Fruit fly (Drosophila melanogaster) whole organism, embryonic: Measurements from ENCODE around the gene CG34181.

Experiments used
- Asciz ChIP-seq: fragments of 200-800 bp; sonication (Bioruptor generic); optimal IDR thresholded peaks from 2 replicates; lab custom pipeline; 2017; ENCODE audit warnings: missing biosample characterization, mild to moderate bottlenecking, missing genetic modification characterization, missing genetic modification reagents
- B-H2 ChIP-seq: fragments of 200-800 bp; sonication (Bioruptor generic); optimal IDR thresholded peaks from 2 replicates; lab custom pipeline; 2018; ENCODE audit warnings: missing biosample characterization, mild to moderate bottlenecking, missing genetic modification characterization
- CG10147 ChIP-seq: fragments of 200-800 bp; sonication (Bioruptor generic); optimal IDR thresholded peaks from 2 replicates; lab custom pipeline; 2019; ENCODE audit warnings: missing biosample characterization, mild to moderate bottlenecking, missing genetic modification characterization, moderate library complexity
- CG10274 ChIP-seq: fragments of 200-800 bp; sonication (Bioruptor generic); optimal IDR thresholded peaks from 3 replicates; lab custom pipeline; 2017; ENCODE audit warnings: missing biosample characterization, mild to moderate bottlenecking, missing genetic modification characterization
- CG12942 ChIP-seq: fragments of 200-800 bp; sonication (Bioruptor generic); optimal IDR thresholded peaks from 3 replicates; lab custom pipeline; 2016; ENCODE audit warnings: missing biosample characterization, missing genetic modification characterization
- CG13123 ChIP-seq: fragments of 200-800 bp; sonication (Bioruptor generic); optimal IDR thresholded peaks from 2 replicates; lab custom pipeline; 2016; ENCODE audit warnings: missing biosample characterization, missing genetic modification characterization
- CG14441 ChIP-seq: fragments of 200-800 bp; sonication (Bioruptor generic); IDR thresholded peaks from 2 replicates; pipeline ENCODE4 v1.3.6; 2022; ENCODE audit warnings: missing biosample characterization, missing genetic modification characterization
- CG14860 ChIP-seq: fragments of 200-800 bp; sonication (Bioruptor generic); IDR thresholded peaks from 3 replicates; pipeline ENCODE4 v1.3.6; 2022; ENCODE audit warnings: missing biosample characterization, missing genetic modification characterization; ENCODE audit not compliant: partially characterized antibody
- CG15514 ChIP-seq: fragments of 200-800 bp; sonication (Bioruptor generic); optimal IDR thresholded peaks from 3 replicates; lab custom pipeline; 2017; ENCODE audit warnings: missing biosample characterization, missing genetic modification characterization, mild to moderate bottlenecking, moderate library complexity, missing genetic modification reagents
- CG1603 ChIP-seq: fragments of 200-800 bp; sonication (Bioruptor generic); optimal IDR thresholded peaks from 2 replicates; lab custom pipeline; 2019; ENCODE audit warnings: missing biosample characterization, mild to moderate bottlenecking, missing genetic modification characterization, moderate library complexity
- CG17802 ChIP-seq: fragments of 200-800 bp; sonication (Bioruptor generic); optimal IDR thresholded peaks from 2 replicates; lab custom pipeline; 2018; ENCODE audit warnings: missing biosample characterization, mild to moderate bottlenecking, missing genetic modification characterization, moderate library complexity
- CG2116 ChIP-seq: fragments of 200-800 bp; sonication (Bioruptor generic); optimal IDR thresholded peaks from 3 replicates; lab custom pipeline; 2018; ENCODE audit warnings: missing biosample characterization, mild to moderate bottlenecking, missing genetic modification characterization
- CG3847 ChIP-seq: fragments of 200-800 bp; sonication (Bioruptor generic); IDR thresholded peaks from 2 replicates; pipeline ENCODE4 v1.3.6; 2022; ENCODE audit warnings: missing biosample characterization, missing genetic modification characterization
- CG4328 ChIP-seq: fragments of 200-800 bp; sonication (Bioruptor generic); optimal IDR thresholded peaks from 3 replicates; lab custom pipeline; 2017; ENCODE audit warnings: missing biosample characterization, missing genetic modification reagents, missing genetic modification characterization
- CG7357 ChIP-seq: fragments of 200-800 bp; sonication (Bioruptor generic); IDR thresholded peaks from 3 replicates; pipeline ENCODE4 v1.3.6; 2022; ENCODE audit warnings: missing biosample characterization, missing genetic modification characterization
- CG7372 ChIP-seq: fragments of 200-800 bp; sonication (Bioruptor generic); IDR thresholded peaks from 2 replicates; pipeline ENCODE4 v1.3.6; 2022; ENCODE audit warnings: missing biosample characterization, missing genetic modification characterization
- CG7556 ChIP-seq: fragments of 200-800 bp; sonication (Bioruptor generic); optimal IDR thresholded peaks from 2 replicates; lab custom pipeline; 2017; ENCODE audit warnings: missing biosample characterization, mild to moderate bottlenecking, missing genetic modification characterization
- CG7745 ChIP-seq: fragments of 200-800 bp; sonication (Bioruptor generic); optimal IDR thresholded peaks from 2 replicates; lab custom pipeline; 2018; ENCODE audit warnings: missing biosample characterization, mild to moderate bottlenecking, missing genetic modification characterization, moderate library complexity
- Chrac-16 ChIP-seq: fragments of 200-800 bp; sonication (Bioruptor generic); optimal IDR thresholded peaks from 3 replicates; lab custom pipeline; 2016; ENCODE audit warnings: missing biosample characterization, missing genetic modification characterization
- CoRest ChIP-seq: fragments of 200-800 bp; sonication (Bioruptor generic); optimal IDR thresholded peaks from 3 replicates; lab custom pipeline; 2018; ENCODE audit warnings: missing biosample characterization, mild to moderate bottlenecking, missing genetic modification characterization, moderate library complexity
- Dfd ChIP-seq, 2 experiments: fragments of >200 bp; optimal IDR thresholded peaks; 2 replicates each; lab custom pipeline; 2017; ENCODE audit warnings: missing biosample characterization in 2 of 2, missing genetic modification characterization in 2 of 2
- Gug ChIP-seq: fragments of 200-800 bp; sonication (Bioruptor generic); IDR thresholded peaks from 4 replicates; pipeline ENCODE4 v1.3.6; 2022; ENCODE audit warnings: missing biosample characterization, missing genetic modification characterization
- HHEX ChIP-seq: fragments of 200-800 bp; sonication (Bioruptor generic); optimal IDR thresholded peaks from 3 replicates; lab custom pipeline; 2017; ENCODE audit warnings: missing biosample characterization, mild to moderate bottlenecking, missing genetic modification characterization, missing genetic modification reagents
- HmgD ChIP-seq: fragments of 200-800 bp; sonication (Bioruptor generic); optimal IDR thresholded peaks from 3 replicates; lab custom pipeline; 2016; ENCODE audit warnings: missing biosample characterization, missing genetic modification characterization
- Lhr ChIP-seq: fragments of 200-800 bp; sonication (Bioruptor generic); optimal IDR thresholded peaks from 3 replicates; lab custom pipeline; 2017; ENCODE audit warnings: mild to moderate bottlenecking, missing biosample characterization, missing genetic modification reagents, missing genetic modification characterization
- NK7.1 ChIP-seq: fragments of 200-800 bp; sonication (Bioruptor generic); optimal IDR thresholded peaks from 3 replicates; lab custom pipeline; 2016; ENCODE audit warnings: missing biosample characterization, missing genetic modification characterization
- Nf-YB ChIP-seq: fragments of 200-800 bp; sonication (Bioruptor generic); optimal IDR thresholded peaks from 3 replicates; lab custom pipeline; 2019; ENCODE audit warnings: missing biosample characterization, mild to moderate bottlenecking, missing genetic modification characterization, moderate library complexity
- Sry-β ChIP-seq: fragments of 200-800 bp; sonication (Bioruptor generic); optimal IDR thresholded peaks from 2 replicates; lab custom pipeline; 2018; ENCODE audit warnings: missing biosample characterization, mild to moderate bottlenecking, missing genetic modification characterization, moderate library complexity
- cato ChIP-seq: fragments of 200-800 bp; sonication (Bioruptor generic); optimal IDR thresholded peaks from 2 replicates; lab custom pipeline; 2016; ENCODE audit warnings: missing biosample characterization, missing genetic modification characterization, borderline replicate concordance
- disco-r ChIP-seq: fragments of 200-800 bp; sonication (Bioruptor generic); optimal IDR thresholded peaks from 2 replicates; lab custom pipeline; 2016; ENCODE audit warnings: missing biosample characterization, missing genetic modification characterization
- emc ChIP-seq: fragments of 200-800 bp; sonication (Bioruptor generic); optimal IDR thresholded peaks from 2 replicates; lab custom pipeline; 2016; ENCODE audit warnings: missing biosample characterization, missing genetic modification characterization
- eyg ChIP-seq: fragments of 200-800 bp; sonication (Bioruptor generic); optimal IDR thresholded peaks from 3 replicates; lab custom pipeline; 2016; ENCODE audit warnings: missing biosample characterization, missing genetic modification characterization
- fd64A ChIP-seq: fragments of 200-800 bp; sonication (Bioruptor generic); optimal IDR thresholded peaks from 3 replicates; lab custom pipeline; 2018; ENCODE audit warnings: missing biosample characterization, mild to moderate bottlenecking, missing genetic modification characterization
- ind ChIP-seq: fragments of 200-800 bp; sonication (Bioruptor generic); optimal IDR thresholded peaks from 3 replicates; lab custom pipeline; 2016; ENCODE audit warnings: missing biosample characterization, missing genetic modification characterization
- klu ChIP-seq: fragments of 200-800 bp; sonication (Bioruptor generic); IDR thresholded peaks from 2 replicates; pipeline ENCODE4 v1.3.6; 2022; ENCODE audit warnings: missing biosample characterization, missing genetic modification characterization
- kni ChIP-seq: fragments of 200-800 bp; sonication (Bioruptor generic); optimal IDR thresholded peaks from 3 replicates; lab custom pipeline; 2017; ENCODE audit warnings: mild to moderate bottlenecking, missing biosample characterization, missing genetic modification reagents, missing genetic modification characterization
- lab ChIP-seq: fragments of 200-800 bp; sonication (Bioruptor generic); optimal IDR thresholded peaks from 3 replicates; lab custom pipeline; 2017; ENCODE audit warnings: missing biosample characterization, missing genetic modification characterization, mild to moderate bottlenecking, moderate library complexity, missing genetic modification reagents
- mirr ChIP-seq: fragments of 200-800 bp; sonication (Bioruptor generic); optimal IDR thresholded peaks from 3 replicates; lab custom pipeline; 2018; ENCODE audit warnings: missing biosample characterization, mild to moderate bottlenecking, missing genetic modification characterization
- mld ChIP-seq: fragments of 200-800 bp; sonication (Bioruptor generic); IDR thresholded peaks from 3 replicates; pipeline ENCODE4 v1.3.6; 2022; ENCODE audit warnings: missing biosample characterization, missing genetic modification characterization; ENCODE audit not compliant: partially characterized antibody
- pan ChIP-seq, 4 experiments: fragments of >200 bp in 3 of 4; fragments of 200-800 bp in 1 of 4; sonication (Bioruptor generic) in 1 of 4; optimal IDR thresholded peaks in 3 of 4; IDR thresholded peaks in 1 of 4; 2 replicates each; pipeline versions ENCODE4 v1.3.6 to Lab custom; 2017 to 2022; ENCODE audit warnings: missing biosample characterization in 2 of 4, missing genetic modification characterization in 2 of 4, mixed read lengths in 1 of 4
- prd ChIP-seq, 3 experiments: fragments of >200 bp in 2 of 3; fragments of 200-800 bp in 1 of 3; sonication (Bioruptor generic) in 1 of 3; optimal IDR thresholded peaks in 2 of 3; IDR thresholded peaks in 1 of 3; 2 replicates in 2 of 3; 3 replicates in 1 of 3; pipeline versions ENCODE4 v1.3.6 to Lab custom; 2017 to 2022; ENCODE audit warnings: missing biosample characterization in 1 of 3, missing genetic modification characterization in 1 of 3
- repo ChIP-seq: fragments of 200-800 bp; sonication (Bioruptor generic); optimal IDR thresholded peaks from 2 replicates; lab custom pipeline; 2016; ENCODE audit warnings: missing biosample characterization, missing genetic modification characterization
- sd ChIP-seq: fragments of 200-800 bp; sonication (Bioruptor generic); optimal IDR thresholded peaks from 3 replicates; lab custom pipeline; 2018; ENCODE audit warnings: missing biosample characterization, mild to moderate bottlenecking, missing genetic modification characterization, moderate library complexity
- sima ChIP-seq: fragments of 200-800 bp; sonication (Bioruptor generic); optimal IDR thresholded peaks from 2 replicates; lab custom pipeline; 2016; ENCODE audit warnings: missing biosample characterization, missing genetic modification characterization
- slbo ChIP-seq: fragments of 200-800 bp; sonication (Bioruptor generic); IDR thresholded peaks from 2 replicates; pipeline ENCODE4 v1.3.6; 2022; ENCODE audit warnings: missing biosample characterization, missing genetic modification characterization
- tgo ChIP-seq: fragments of 200-800 bp; sonication (Bioruptor generic); IDR thresholded peaks from 3 replicates; pipeline ENCODE4 v1.3.6; 2022; ENCODE audit warnings: missing biosample characterization, missing genetic modification characterization
- tup ChIP-seq: fragments of 200-800 bp; sonication (Bioruptor generic); optimal IDR thresholded peaks from 2 replicates; lab custom pipeline; 2016; ENCODE audit warnings: missing biosample characterization, mild to moderate bottlenecking, missing genetic modification characterization, moderate library complexity
- unc-4 ChIP-seq: fragments of 200-800 bp; sonication (Bioruptor generic); IDR thresholded peaks from 2 replicates; pipeline ENCODE4 v1.3.6; 2022; ENCODE audit warnings: missing biosample characterization, missing genetic modification characterization; ENCODE audit not compliant: partially characterized antibody
- zf30C ChIP-seq: fragments of 200-800 bp; sonication (Bioruptor generic); optimal IDR thresholded peaks from 3 replicates; lab custom pipeline; 2018; ENCODE audit warnings: missing biosample characterization, mild to moderate bottlenecking, missing genetic modification characterization

The CG34181 gene

dm6 chr2L:9330628-9331027 is 36.8 kb upstream of the CG34181 start, which contains the start of gene Cks30A (continued):
- TF ChIP-seq Chrac-16 (GFP tag; lab: Kevin White, UChicago), result no peak
- TF ChIP-seq emc (GFP tag; lab: Kevin White, UChicago), result no peak
- TF ChIP-seq lab (GFP tag; lab: Kevin White, UChicago), result no peak
- no peak for TF ChIP-seq CG12942 (GFP tag; lab: Kevin White, UChicago)
- TF ChIP-seq NK7.1 (GFP tag; lab: Kevin White, UChicago), result no peak
- no peak for TF ChIP-seq CG4328
- no peak for TF ChIP-seq CG17802 (tag; lab: Kevin White, UChicago)
- TF ChIP-seq disco-r (GFP tag; lab: Kevin White, UChicago), result no peak
- TF ChIP-seq sd (tag; lab: Kevin White, UChicago), result peak; percentile 71
- no peak for TF ChIP-seq B-H2 (GFP tag; lab: Kevin White, UChicago)
- TF ChIP-seq CG7372 (GFP tag; lab: Robert Waterston, UW), result no peak
- no peak for TF ChIP-seq CG7556 (GFP tag; lab: Kevin White, UChicago)
- peak; percentile 56 for TF ChIP-seq CG14860 (GFP tag; lab: Robert Waterston, UW)
- TF ChIP-seq slbo (GFP tag; lab: Robert Waterston, UW), result no peak
- 0 out of 3 replicates have a peak, but pooled peaks have one; percentile 58 for TF ChIP-seq mld (GFP tag; lab: Robert Waterston, UW)
- no peak for TF ChIP-seq Gug (GFP tag; lab: Robert Waterston, UW)
- no peak for TF ChIP-seq Sry-β
- no peak for TF ChIP-seq CG10147
- TF ChIP-seq Dfd (GFP tag; optimal IDR thresholded peaks at IDR 0.05; lab: Kevin White, UChicago), result no peak
- TF ChIP-seq CG1603 (tag; lab: Kevin White, UChicago), result peak; percentile 89
- no peak for TF ChIP-seq sima (GFP tag; lab: Kevin White, UChicago)
- TF ChIP-seq HmgD (GFP tag; lab: Kevin White, UChicago), result peak; percentile 75
- TF ChIP-seq CG15514 (GFP tag; lab: Kevin White, UChicago), result peak; percentile 59
- TF ChIP-seq kni, result no peak
- peak; percentile 100 for TF ChIP-seq CG3847 (GFP tag; lab: Robert Waterston, UW)
- no peak for TF ChIP-seq Nf-YB (GFP tag; lab: Kevin White, UChicago)
- TF ChIP-seq klu, result no peak
- no peak for TF ChIP-seq tgo (GFP tag; lab: Robert Waterston, UW)
- TF ChIP-seq ind (GFP tag; lab: Kevin White, UChicago), result no peak
- TF ChIP-seq zf30C (GFP tag; lab: Kevin White, UChicago), result no peak
- TF ChIP-seq unc-4 (GFP tag; lab: Robert Waterston, UW), result no peak
- TF ChIP-seq mirr (GFP tag; lab: Kevin White, UChicago), result no peak
- no peak for TF ChIP-seq CoRest (tag; lab: Kevin White, UChicago)
- no peak for TF ChIP-seq cato
- TF ChIP-seq tup (GFP tag; lab: Kevin White, UChicago), result no peak
- TF ChIP-seq CG13123, result no peak
- no peak for TF ChIP-seq fd64A
- peak; percentile 85 for TF ChIP-seq Lhr (GFP tag; lab: Kevin White, UChicago)
- no peak for TF ChIP-seq HHEX (GFP tag; lab: Kevin White, UChicago)
- TF ChIP-seq eyg (GFP tag; lab: Kevin White, UChicago), result no peak
- TF ChIP-seq Asciz, result no peak
- no peak for TF ChIP-seq CG7745 (tag; lab: Kevin White, UChicago)
- TF ChIP-seq pan (optimal IDR thresholded peaks at IDR 0.05; lab: Kevin White, UChicago), result no peak
- no peak for TF ChIP-seq pan (GFP tag; optimal IDR thresholded peaks at IDR 0.05 in 1 of 2, IDR thresholded peaks at IDR 0.05 in 1 of 2)
- no peak for TF ChIP-seq prd (optimal IDR thresholded peaks at IDR 0.05; lab: Kevin White, UChicago)
- TF ChIP-seq prd (GFP tag; IDR thresholded peaks at IDR 0.05; lab: Robert Waterston, UW), result no peak
- TF ChIP-seq CG7357 (GFP tag; lab: Robert Waterston, UW), result no peak
- no peak for TF ChIP-seq repo
- TF ChIP-seq CG10274 (GFP tag; lab: Kevin White, UChicago), result no peak
- no peak for TF ChIP-seq CG14441 (GFP tag; lab: Robert Waterston, UW)
- TF ChIP-seq CG2116 (GFP tag; lab: Kevin White, UChicago), result peak; percentile 59
